Fruit fly (Drosophila melanogaster) whole organism, prepupa: ENCODE results near the gene CG46312.

Source experiments
- Blimp-1 ChIP-seq: fragments of 200-800 bp; sonication (Bioruptor generic); optimal IDR thresholded peaks from 3 replicates; lab custom pipeline; 2017; ENCODE audit warnings: missing biosample characterization, missing genetic modification characterization, mild to moderate bottlenecking, moderate library complexity, missing genetic modification reagents
- CG10631 ChIP-seq: fragments of 200-800 bp; sonication (Bioruptor generic); optimal IDR thresholded peaks from 2 replicates; lab custom pipeline; 2016; ENCODE audit warnings: missing biosample characterization, missing genetic modification characterization
- CG11294 ChIP-seq: fragments of 200-800 bp; sonication (Bioruptor generic); IDR thresholded peaks from 2 replicates; pipeline ENCODE4 v1.3.6; 2022; ENCODE audit warnings: missing biosample characterization, missing genetic modification characterization
- CG11762 ChIP-seq: fragments of 200-800 bp; sonication (Bioruptor generic); optimal IDR thresholded peaks from 3 replicates; lab custom pipeline; 2016; ENCODE audit warnings: missing biosample characterization, missing genetic modification characterization; ENCODE audit not compliant: insufficient read depth
- CG16779 ChIP-seq: fragments of 200-800 bp; sonication (Bioruptor generic); optimal IDR thresholded peaks from 3 replicates; lab custom pipeline; 2017; ENCODE audit warnings: missing biosample characterization, mild to moderate bottlenecking, missing genetic modification characterization
- CG31627 ChIP-seq: fragments of 200-800 bp; sonication (Bioruptor generic); optimal IDR thresholded peaks from 3 replicates; lab custom pipeline; 2016; ENCODE audit warnings: missing biosample characterization, missing genetic modification characterization
- CG34406 ChIP-seq: fragments of 200-800 bp; sonication (Bioruptor generic); optimal IDR thresholded peaks from 3 replicates; lab custom pipeline; 2016; ENCODE audit warnings: missing biosample characterization, missing genetic modification characterization
- CG3919 ChIP-seq: fragments of 200-800 bp; sonication (Bioruptor generic); optimal IDR thresholded peaks from 3 replicates; lab custom pipeline; 2016; ENCODE audit warnings: missing biosample characterization, missing genetic modification characterization
- CG4318 ChIP-seq: fragments of 200-800 bp; sonication (Bioruptor generic); optimal IDR thresholded peaks from 3 replicates; lab custom pipeline; 2017; ENCODE audit warnings: missing biosample characterization, mild to moderate bottlenecking, missing genetic modification characterization
- CG6276 ChIP-seq: fragments of 200-800 bp; sonication (Bioruptor generic); optimal IDR thresholded peaks from 2 replicates; lab custom pipeline; 2017; ENCODE audit warnings: missing biosample characterization, mild to moderate bottlenecking, missing genetic modification characterization
- CG8119 ChIP-seq: fragments of 200-800 bp; sonication (Bioruptor generic); IDR thresholded peaks from 3 replicates; pipeline ENCODE4 v1.3.6; 2022; ENCODE audit warnings: missing biosample characterization, missing genetic modification characterization
- CG8632 ChIP-seq: fragments of 200-800 bp; sonication (Bioruptor generic); optimal IDR thresholded peaks from 3 replicates; lab custom pipeline; 2016; ENCODE audit warnings: missing biosample characterization, missing genetic modification characterization
- Eip78C ChIP-seq: fragments of 200-800 bp; sonication (Bioruptor generic); peaks from one replicate; lab custom pipeline; 2016; ENCODE audit warnings: missing biosample characterization, missing genetic modification characterization
- Ets96B ChIP-seq: fragments of 200-800 bp; optimal IDR thresholded peaks from 2 replicates; lab custom pipeline; 2019; ENCODE audit warnings: missing biosample characterization, mild to moderate bottlenecking, missing genetic modification characterization, moderate library complexity
- Gug ChIP-seq: fragments of 200-800 bp; sonication (Bioruptor generic); IDR thresholded peaks from 2 replicates; pipeline ENCODE4 v1.3.6; 2022; ENCODE audit warnings: missing biosample characterization, missing genetic modification characterization
- Hr38 ChIP-seq: sonication (Bioruptor generic); optimal IDR thresholded peaks from 2 replicates; lab custom pipeline; 2016; ENCODE audit warnings: missing biosample characterization, missing genetic modification characterization
- OdsH ChIP-seq: fragments of 200-800 bp; sonication (Bioruptor generic); optimal IDR thresholded peaks from 3 replicates; lab custom pipeline; 2016; ENCODE audit warnings: missing biosample characterization, missing genetic modification characterization
- Smox ChIP-seq: fragments of 200-800 bp; sonication (Bioruptor generic); optimal IDR thresholded peaks from 3 replicates; lab custom pipeline; 2016; ENCODE audit warnings: missing biosample characterization, missing genetic modification characterization
- Sox102F ChIP-seq: fragments of 200-800 bp; sonication (Bioruptor generic); optimal IDR thresholded peaks from 2 replicates; lab custom pipeline; 2016; ENCODE audit warnings: missing biosample characterization, mild to moderate bottlenecking, missing genetic modification characterization
- Sox14 ChIP-seq: fragments of 200-800 bp; sonication (Bioruptor generic); optimal IDR thresholded peaks from 3 replicates; lab custom pipeline; 2016; ENCODE audit warnings: missing biosample characterization, missing genetic modification characterization
- cyc ChIP-seq: fragments of 200-800 bp; sonication (Bioruptor generic); optimal IDR thresholded peaks from 3 replicates; lab custom pipeline; 2016; ENCODE audit warnings: missing biosample characterization, missing genetic modification characterization
- dac ChIP-seq: fragments of 200-800 bp; sonication (Bioruptor generic); optimal IDR thresholded peaks from 2 replicates; lab custom pipeline; 2017; ENCODE audit warnings: missing biosample characterization, mild to moderate bottlenecking, missing genetic modification characterization
- dsx ChIP-seq: fragments of 200-800 bp; optimal IDR thresholded peaks from 3 replicates; lab custom pipeline; 2019; ENCODE audit warnings: missing biosample characterization, mild to moderate bottlenecking, missing genetic modification characterization, moderate library complexity; ENCODE audit not compliant: poor library complexity, severe bottlenecking
- eg ChIP-seq: fragments of 200-800 bp; sonication (Bioruptor generic); IDR thresholded peaks from 3 replicates; pipeline ENCODE4 v1.3.6; 2022; ENCODE audit warnings: missing biosample characterization, missing genetic modification characterization
- esn ChIP-seq: fragments of 200-800 bp; sonication (Bioruptor generic); optimal IDR thresholded peaks from 2 replicates; lab custom pipeline; 2016; ENCODE audit warnings: missing biosample characterization, mild to moderate bottlenecking, missing genetic modification characterization, moderate library complexity
- fkh ChIP-seq: fragments of 200-800 bp; sonication (Bioruptor generic); optimal IDR thresholded peaks from 3 replicates; lab custom pipeline; 2017; ENCODE audit warnings: missing biosample characterization, mild to moderate bottlenecking, missing genetic modification characterization, moderate library complexity
- lz ChIP-seq: fragments of 200-800 bp; sonication (Bioruptor generic); optimal IDR thresholded peaks from 3 replicates; lab custom pipeline; 2016; ENCODE audit warnings: missing biosample characterization, missing genetic modification characterization
- net ChIP-seq: fragments of 200-800 bp; sonication (Bioruptor generic); optimal IDR thresholded peaks from 3 replicates; lab custom pipeline; 2016; ENCODE audit warnings: missing biosample characterization, missing genetic modification characterization
- pdm3 ChIP-seq: fragments of 200-800 bp; sonication (Bioruptor generic); optimal IDR thresholded peaks from 3 replicates; lab custom pipeline; 2016; ENCODE audit warnings: missing biosample characterization, missing genetic modification characterization
- spab ChIP-seq: fragments of 200-800 bp; sonication (Bioruptor generic); optimal IDR thresholded peaks from 2 replicates; lab custom pipeline; 2017; ENCODE audit warnings: missing biosample characterization, mild to moderate bottlenecking, missing genetic modification characterization, missing genetic modification reagents
- ss ChIP-seq, 2 experiments: fragments of 200-800 bp; sonication (Bioruptor generic); optimal IDR thresholded peaks; 2 replicates in 1 of 2; 3 replicates in 1 of 2; lab custom pipeline; 2017 to 2018; ENCODE audit warnings: mild to moderate bottlenecking in 2 of 2, missing biosample characterization in 2 of 2, missing genetic modification characterization in 2 of 2, moderate library complexity in 1 of 2
- topi ChIP-seq: fragments of 200-800 bp; sonication (Bioruptor generic); optimal IDR thresholded peaks from 3 replicates; lab custom pipeline; 2016; ENCODE audit warnings: missing biosample characterization, missing genetic modification characterization
- vri ChIP-seq: fragments of 200-800 bp; sonication (Bioruptor generic); optimal IDR thresholded peaks from 3 replicates; lab custom pipeline; 2016; ENCODE audit warnings: missing biosample characterization, mild to moderate bottlenecking, missing genetic modification characterization

The CG46312 gene

dm6 chrX:16005551-16006197, 13.9 kb upstream of the CG46312 start, which contains the start of the genes vap and CG12698 (continued):
- TF ChIP-seq Sox102F (GFP tag; lab: Kevin White, UChicago) (no peak), pdm3 (GFP tag; lab: Kevin White, UChicago) (no peak), CG34406 (GFP tag; lab: Kevin White, UChicago) (no peak), Sox14 (GFP tag; lab: Kevin White, UChicago) (peak; percentile 10), vri (GFP tag; lab: Kevin White, UChicago) (no peak), ss (GFP tag; optimal IDR thresholded peaks at IDR 0.05; lab: Kevin White, UChicago) (no peak)

DNA sequence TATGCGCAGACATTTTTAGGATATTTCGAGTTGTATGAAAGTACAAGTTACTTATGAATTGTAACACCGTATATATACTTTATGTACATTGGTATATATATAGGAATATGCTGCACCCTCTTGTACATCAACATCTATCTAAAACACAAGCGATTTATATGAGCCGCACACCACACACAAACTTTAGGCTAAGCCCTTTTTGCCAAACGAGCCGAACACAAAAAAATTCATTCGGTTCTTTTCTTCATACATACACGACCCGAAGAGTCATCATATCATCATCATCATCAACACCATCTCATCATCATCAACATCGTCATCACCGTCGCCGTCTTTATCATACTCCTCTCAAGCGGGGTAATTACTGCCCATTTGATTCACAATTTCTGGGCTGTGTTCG, 13.3 kb upstream of the CG46312 start:
- TF ChIP-seq pdm3 (GFP tag; lab: Kevin White, UChicago) = no peak
- no peak for TF ChIP-seq eg
- TF ChIP-seq CG8119 = no peak
- TF ChIP-seq dsx (GFP tag; lab: Kevin White, UChicago) = no peak
- no peak for TF ChIP-seq CG10631 (GFP tag; lab: Kevin White, UChicago)
- TF ChIP-seq CG6276 (GFP tag; lab: Kevin White, UChicago) = no peak
- no peak for TF ChIP-seq dac (GFP tag; lab: Kevin White, UChicago)
- TF ChIP-seq OdsH (GFP tag; lab: Kevin White, UChicago) = no peak
- no peak for TF ChIP-seq CG4318 (GFP tag; lab: Kevin White, UChicago)
- TF ChIP-seq Ets96B (tag; lab: Kevin White, UChicago) = no peak
- no peak for TF ChIP-seq CG11294 (GFP tag; lab: Robert Waterston, UW)
- TF ChIP-seq CG31627 (GFP tag; lab: Kevin White, UChicago) = no peak
- no peak for TF ChIP-seq Gug
- TF ChIP-seq Smox = no peak
- no peak for TF ChIP-seq esn
- no peak for TF ChIP-seq ss (GFP tag; optimal IDR thresholded peaks at IDR 0.05; lab: Kevin White, UChicago)
- TF ChIP-seq net = no peak
- TF ChIP-seq CG11762 = no peak
- TF ChIP-seq Hr38 (GFP tag; lab: Kevin White, UChicago) = no peak
- no peak for TF ChIP-seq topi (GFP tag; lab: Kevin White, UChicago)

- TF ChIP-seq Blimp-1 (GFP tag; lab: Kevin White, UChicago) = no peak
- no peak for TF ChIP-seq spab (GFP tag; lab: Kevin White, UChicago)
- no peak for TF ChIP-seq fkh (GFP tag; lab: Kevin White, UChicago)
- TF ChIP-seq Eip78C = peak; percentile 21
Measured at dm6 chrX:15996831-15997230, 5.1 kb upstream of the CG46312 start, which contains the start of gene CG8939. TSS of gene CG8939 (plus strand) at chrX:15997016.

DNA sequence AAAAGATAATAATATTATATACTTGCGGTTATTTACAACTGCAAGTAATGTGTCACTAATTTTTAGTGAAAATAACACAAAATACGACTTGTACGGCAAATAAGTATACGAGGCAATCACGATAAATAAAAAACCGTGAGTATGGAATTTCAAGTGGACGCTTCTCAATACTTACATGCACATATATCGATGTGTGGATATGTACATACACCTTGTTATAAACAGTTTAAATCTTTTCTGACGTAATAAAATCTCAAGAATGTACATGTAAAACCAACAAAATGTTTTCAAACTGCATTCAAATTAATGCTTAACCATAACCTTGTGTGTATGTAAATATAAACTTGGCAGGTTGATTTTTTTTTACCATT, 738 bp upstream of the CG46312 start:
- no peak for TF ChIP-seq CG16779 (tag; lab: Kevin White, UChicago)
- TF ChIP-seq lz (GFP tag; lab: Kevin White, UChicago) = no peak
- TF ChIP-seq Eip78C = peak; percentile 60
- TF ChIP-seq esn = no peak
- no peak for TF ChIP-seq CG8632 (GFP tag; lab: Kevin White, UChicago)
- no peak for TF ChIP-seq CG3919 (GFP tag; lab: Kevin White, UChicago)
- no peak for TF ChIP-seq OdsH (GFP tag; lab: Kevin White, UChicago)
- TF ChIP-seq cyc = no peak

DNA sequence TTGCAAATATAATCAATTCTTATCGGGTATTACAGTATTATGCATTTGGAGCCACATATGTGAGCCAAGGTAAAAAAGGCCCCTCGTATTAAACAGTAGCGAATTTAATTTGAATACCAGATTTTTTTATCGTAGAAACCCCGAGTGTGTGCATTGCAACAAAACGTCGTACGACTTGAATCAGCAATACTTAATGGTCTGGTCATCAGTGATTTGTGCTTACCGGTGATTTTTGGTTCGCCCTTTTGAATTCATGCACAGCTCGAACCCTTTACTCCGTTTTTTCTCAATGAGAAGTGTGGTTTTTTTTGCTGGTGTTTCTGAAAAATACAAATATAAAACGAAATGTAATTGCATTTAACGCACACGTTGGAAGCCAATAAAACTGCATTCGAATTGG, 2.1 kb downstream of the CG46312 start:
- TF ChIP-seq Ets96B (tag; lab: Kevin White, UChicago) (no peak), CG8119 (no peak), spab (GFP tag; lab: Kevin White, UChicago) (no peak), ss (GFP tag; optimal IDR thresholded peaks at IDR 0.05; lab: Kevin White, UChicago) (no peak)
